Worm (Caenorhabditis elegans) whole organism, L4 larva: ENCODE results near the gene T12A7.10.

Source experiments
- T20F7.1 ChIP-seq: fragments of 200-800 bp; sonication (Bioruptor generic); optimal IDR thresholded peaks from 2 replicates; lab custom pipeline; 2018; ENCODE audit warnings: mild to moderate bottlenecking, missing genetic modification characterization, missing compliant biosample characterization
- aha-1 ChIP-seq: fragments of 150-350 bp; peaks from one replicate; lab custom pipeline; 2014; ENCODE audit warnings: missing biosample characterization, missing genetic modification characterization
- ceh-32 ChIP-seq: sonication (generic microtip); optimal IDR thresholded peaks from 2 replicates; lab custom pipeline; 2016; ENCODE audit warnings: mild to moderate bottlenecking, missing genetic modification characterization, missing compliant biosample characterization; ENCODE audit not compliant: poor library complexity
- ces-1 ChIP-seq: fragments of 150-350 bp; sonication (generic microtip); optimal IDR thresholded peaks from 4 replicates; lab custom pipeline; 2014; ENCODE audit warnings: missing biosample characterization, missing genetic modification reagents, missing genetic modification characterization
- ctbp-1 ChIP-seq: fragments of 200-800 bp; sonication (Bioruptor generic); IDR thresholded peaks from 2 replicates; pipeline ENCODE4 v1.3.6; 2022; ENCODE audit warnings: missing genetic modification reagents, missing genetic modification characterization, missing compliant biosample characterization
- daf-12 ChIP-seq: fragments of 150-350 bp; optimal IDR thresholded peaks from 2 replicates; lab custom pipeline; 2014; ENCODE audit warnings: missing biosample characterization, missing genetic modification reagents, missing genetic modification characterization
- dmd-6 ChIP-seq: fragments of 200-800 bp; sonication (Bioruptor generic); IDR thresholded peaks from 2 replicates; pipeline ENCODE4 v1.3.6; 2022; ENCODE audit warnings: missing genetic modification reagents, missing genetic modification characterization, missing compliant biosample characterization
- fkh-10 ChIP-seq: fragments of 150-350 bp; optimal IDR thresholded peaks from 2 replicates; lab custom pipeline; 2014; ENCODE audit warnings: missing biosample characterization, missing genetic modification reagents, missing genetic modification characterization
- hlh-11 ChIP-seq: fragments of 200-800 bp; sonication (Bioruptor generic); optimal IDR thresholded peaks from 2 replicates; lab custom pipeline; 2018; ENCODE audit warnings: mild to moderate bottlenecking, missing genetic modification characterization, missing compliant biosample characterization
- lin-1 ChIP-seq: fragments of 200-800 bp; sonication (Bioruptor generic); IDR thresholded peaks from 2 replicates; pipeline ENCODE4 v1.3.6; 2022; ENCODE audit warnings: missing genetic modification reagents, missing genetic modification characterization, missing compliant biosample characterization
- lin-38 ChIP-seq: fragments of 200-800 bp; sonication (Bioruptor generic); IDR thresholded peaks from 2 replicates; pipeline ENCODE4 v1.3.6; 2022; ENCODE audit warnings: missing genetic modification reagents, missing genetic modification characterization, missing compliant biosample characterization
- mdl-1 ChIP-seq, 2 experiments: fragments of 150-350 bp in 1 of 2; sonication (generic microtip) in 1 of 2; optimal IDR thresholded peaks; 2 replicates each; lab custom pipeline; 2014 to 2017; ENCODE audit warnings: missing biosample characterization in 2 of 2, missing genetic modification characterization in 2 of 2
- mes-2 ChIP-seq: sonication (generic microtip); optimal IDR thresholded peaks from 2 replicates; lab custom pipeline; 2016; ENCODE audit warnings: missing genotype, mild to moderate bottlenecking, missing genetic modification characterization, missing compliant biosample characterization; ENCODE audit not compliant: poor library complexity, severe bottlenecking
- mxl-3 ChIP-seq: fragments of 200-800 bp; sonication (Bioruptor generic); optimal IDR thresholded peaks from 2 replicates; lab custom pipeline; 2018; ENCODE audit warnings: mild to moderate bottlenecking, missing genetic modification characterization, missing compliant biosample characterization
- nhr-28 ChIP-seq: fragments of 150-350 bp; optimal IDR thresholded peaks from 2 replicates; lab custom pipeline; 2014; ENCODE audit warnings: missing biosample characterization, missing genetic modification characterization
- nhr-41 ChIP-seq: fragments of 200-800 bp; sonication (Bioruptor generic); IDR thresholded peaks from 2 replicates; pipeline ENCODE4 v1.3.6; 2022; ENCODE audit warnings: missing genetic modification reagents, missing genetic modification characterization, missing compliant biosample characterization
- nhr-76 ChIP-seq: fragments of 150-350 bp; optimal IDR thresholded peaks from 2 replicates; lab custom pipeline; 2014; ENCODE audit warnings: missing biosample characterization, missing genetic modification characterization
- pqm-1 ChIP-seq: sonication (generic microtip); optimal IDR thresholded peaks from 2 replicates; lab custom pipeline; 2017; ENCODE audit warnings: missing biosample characterization, missing genetic modification characterization
- saeg-2 ChIP-seq: fragments of 200-800 bp; sonication (Bioruptor generic); IDR thresholded peaks from 2 replicates; pipeline ENCODE4 v1.3.6; 2022; ENCODE audit warnings: missing genetic modification reagents, missing genetic modification characterization, missing compliant biosample characterization
- sdz-12 ChIP-seq: fragments of 200-800 bp; sonication (Bioruptor generic); optimal IDR thresholded peaks from 2 replicates; lab custom pipeline; 2018; ENCODE audit warnings: mild to moderate bottlenecking, missing genetic modification characterization, missing compliant biosample characterization
- set-16 ChIP-seq: fragments of 200-800 bp; sonication (Bioruptor generic); IDR thresholded peaks from 2 replicates; pipeline ENCODE4 v1.3.6; 2022; ENCODE audit warnings: missing genetic modification reagents, missing genetic modification characterization, missing compliant biosample characterization
- snpc-4 ChIP-seq: fragments of 150-350 bp; optimal IDR thresholded peaks from 2 replicates; lab custom pipeline; 2014; ENCODE audit warnings: missing biosample characterization, missing genetic modification characterization
- tra-1 ChIP-seq: fragments of 200-800 bp; sonication (Bioruptor generic); IDR thresholded peaks from 2 replicates; pipeline ENCODE4 v1.3.6; 2022; ENCODE audit warnings: missing genetic modification reagents, missing genetic modification characterization, missing compliant biosample characterization
- unc-130 ChIP-seq: sonication (generic microtip); optimal IDR thresholded peaks from 2 replicates; lab custom pipeline; 2016; ENCODE audit warnings: missing genetic modification reagents, missing genetic modification characterization, missing compliant biosample characterization
- unc-62 ChIP-seq, 3 experiments: fragments of 150-350 bp in 1 of 3; sonication (generic microtip); optimal IDR thresholded peaks in 2 of 3; peaks in 1 of 3; 1 replicate in 1 of 3; 2 replicates in 2 of 3; lab custom pipeline; 2014 to 2017; ENCODE audit warnings: missing biosample characterization in 3 of 3, missing genetic modification characterization in 3 of 3, missing genetic modification reagents in 3 of 3, missing genotype in 1 of 3
- zfp-2 ChIP-seq: sonication (generic microtip); optimal IDR thresholded peaks from 2 replicates; lab custom pipeline; 2016; ENCODE audit warnings: mild to moderate bottlenecking, missing genetic modification characterization, missing compliant biosample characterization
- zip-11 ChIP-seq: fragments of 200-800 bp; sonication (Bioruptor generic); IDR thresholded peaks from 2 replicates; pipeline ENCODE4 v1.3.6; 2022; ENCODE audit warnings: missing genetic modification characterization, missing compliant biosample characterization
- ztf-7 ChIP-seq: fragments of 150-350 bp; optimal IDR thresholded peaks from 2 replicates; lab custom pipeline; 2014; ENCODE audit warnings: missing biosample characterization, missing genetic modification characterization

T12A7.10 gene

DNA sequence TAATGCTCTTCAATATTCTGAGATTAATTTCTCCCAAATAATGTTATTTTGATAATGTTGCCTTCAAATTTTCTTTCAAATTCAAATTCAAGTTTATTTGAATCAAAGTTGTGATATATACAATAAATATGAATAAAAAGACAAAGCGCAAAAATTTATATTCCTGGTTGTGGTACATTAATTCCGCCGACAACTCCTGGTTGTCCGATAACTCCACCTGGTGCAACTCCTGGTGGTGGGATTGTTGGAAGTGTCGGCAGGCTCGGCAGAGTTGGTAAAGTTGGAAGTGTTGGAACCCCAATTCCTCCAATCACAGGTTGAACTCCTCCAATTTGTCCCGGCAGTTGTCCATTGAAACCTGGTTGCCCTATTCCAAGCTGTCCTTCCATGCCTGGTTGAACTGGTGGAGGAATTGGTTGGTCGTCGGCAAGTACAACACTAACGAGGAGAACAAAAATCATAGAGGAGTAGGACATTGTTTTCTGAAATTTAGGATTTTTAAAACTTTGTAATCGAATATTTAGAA lies 16.7 kb downstream of the T12A7.10 start, which contains the start of gene K01A6.7:
K01A6.7 (minus strand) TSS at position 476 of the 526 bp plus-strand sequence.
- no peak for TF ChIP-seq nhr-41 (GFP tag; lab: Robert Waterston, UW)
- TF ChIP-seq aha-1 (tag; lab: Kevin White, UChicago): peak; percentile 95
- no peak for TF ChIP-seq tra-1 (GFP tag; lab: Robert Waterston, UW)
- TF ChIP-seq, all 104 proteins: peak for 1

DNA sequence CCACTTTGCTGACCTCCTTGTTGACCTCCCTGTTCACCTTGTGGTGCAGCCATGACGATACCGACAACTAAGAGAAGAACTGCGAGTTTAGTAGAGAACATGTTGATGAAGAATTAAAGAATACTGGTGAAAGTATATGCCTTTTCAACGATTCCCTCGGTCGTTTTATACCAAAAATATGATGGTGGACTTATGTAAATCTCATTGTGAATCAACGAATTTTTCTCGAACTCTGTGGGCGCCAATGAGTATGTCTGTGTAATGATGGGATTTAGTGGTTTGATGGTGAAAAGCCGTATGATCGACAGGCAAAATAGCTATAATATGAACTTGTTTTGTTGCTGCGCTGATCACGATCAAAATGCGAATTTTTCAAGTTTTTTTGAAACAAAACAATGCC lies 17.6 kb downstream of the T12A7.10 start, which contains the start of gene K01A6.8:
K01A6.8 (minus strand) TSS at position 101 of the 400 bp plus-strand sequence.
- TF ChIP-seq ctbp-1 (GFP tag; lab: Robert Waterston, UW): no peak
- TF ChIP-seq lin-38 (GFP tag; lab: Robert Waterston, UW): no peak
- TF ChIP-seq zfp-2 (tag; lab: Kevin White, UChicago): no peak
- TF ChIP-seq daf-12 (tag; lab: Kevin White, UChicago): no peak
- no peak for TF ChIP-seq ztf-7 (tag; lab: Kevin White, UChicago)
- TF ChIP-seq lin-1 (GFP tag; lab: Robert Waterston, UW): no peak
- TF ChIP-seq sdz-12 (GFP tag; lab: Kevin White, UChicago): no peak
- TF ChIP-seq unc-130 (GFP tag; lab: Kevin White, UChicago): no peak
- no peak for TF ChIP-seq set-16

DNA sequence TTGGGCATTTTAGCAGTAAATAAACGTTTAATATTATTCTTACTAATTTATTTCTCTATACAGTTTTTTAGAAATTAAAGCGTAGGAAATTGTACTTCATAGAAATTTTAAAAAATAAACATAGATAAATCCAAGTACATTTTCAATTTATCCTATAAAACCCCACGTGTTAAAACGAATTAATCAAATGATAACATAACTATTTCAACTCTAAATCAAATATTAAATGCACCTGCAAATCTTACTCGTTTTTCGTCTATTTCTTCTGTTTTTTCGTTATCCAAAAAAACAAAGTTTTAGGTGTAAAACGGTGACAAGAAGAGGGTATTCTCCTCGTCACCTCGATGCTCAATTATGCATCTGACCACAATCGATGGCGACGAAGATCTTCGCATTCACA lies 19.9 kb downstream of the T12A7.10 start, which contains the start of gene K01A6.6:
K01A6.6 (plus strand) TSS at position 301 of the 400 bp plus-strand sequence.
- TF ChIP-seq nhr-76 (tag; lab: Kevin White, UChicago) (no peak), aha-1 (tag; lab: Kevin White, UChicago) (peak; percentile 22)

DNA sequence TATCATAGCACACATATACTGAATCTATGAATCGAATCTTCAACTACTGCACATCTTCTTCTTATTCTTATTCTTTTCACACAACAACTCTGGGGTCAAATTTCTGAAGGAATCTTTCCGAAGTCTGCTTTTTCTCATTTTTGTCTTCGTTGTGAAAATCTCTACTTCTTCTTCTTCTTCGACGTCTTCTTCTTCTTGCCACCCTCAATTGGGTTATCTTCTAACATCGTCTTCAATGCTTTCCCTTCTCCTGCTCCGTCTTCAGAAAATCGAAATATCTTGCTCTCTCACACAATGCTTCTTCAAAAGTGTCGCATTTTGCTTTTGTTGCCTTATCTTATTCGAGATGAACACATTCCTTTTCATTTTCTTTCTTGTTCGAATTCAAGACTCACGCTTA lies 31.6 kb downstream of the T12A7.10 start:
- TF ChIP-seq zip-11 (GFP tag; lab: Robert Waterston, UW): no peak
- peak; percentile 44 for TF ChIP-seq fkh-10 (GFP tag; lab: Kevin White, UChicago)
- no peak for TF ChIP-seq T20F7.1 (GFP tag; lab: Kevin White, UChicago)
- no peak for TF ChIP-seq ceh-32 (tag; lab: Kevin White, UChicago)
- TF ChIP-seq tra-1 (GFP tag; lab: Robert Waterston, UW): no peak
- no peak for TF ChIP-seq set-16
- no peak for TF ChIP-seq pqm-1 (tag; lab: Kevin White, UChicago)
- TF ChIP-seq ces-1 (GFP tag; lab: Kevin White, UChicago): peak; percentile 4
- TF ChIP-seq, all 104 proteins: peak for 2

DNA sequence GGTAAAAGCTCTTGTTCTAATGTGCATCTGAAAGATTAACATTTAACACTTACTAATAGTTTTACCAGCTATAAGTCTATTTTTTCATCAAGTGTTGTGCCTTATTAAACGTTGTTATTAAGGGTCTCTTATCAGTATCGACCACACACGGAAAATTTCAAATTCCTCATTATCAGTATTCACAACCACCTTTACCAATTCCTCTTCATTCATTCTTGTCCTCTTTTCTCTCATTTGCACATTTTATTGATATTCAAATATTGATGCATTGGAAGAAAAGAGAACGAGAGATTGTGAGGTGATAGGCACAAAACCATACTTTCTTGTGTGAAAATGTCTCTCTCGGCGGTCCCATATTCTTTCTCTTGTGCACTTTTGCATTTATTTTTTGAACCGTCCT lies 33.0 kb downstream of the T12A7.10 start:
- TF ChIP-seq mdl-1 (tag; optimal IDR thresholded peaks at IDR 0.05; lab: Kevin White, UChicago): no peak
- TF ChIP-seq hlh-11 (tag; lab: Kevin White, UChicago): peak; percentile 33
- TF ChIP-seq unc-62 (GFP tag; optimal IDR thresholded peaks at IDR 0.05 in 1 of 2; lab: Kevin White, UChicago): peak in 1 of 2 experiments; percentile 51
- TF ChIP-seq unc-62 (tag; optimal IDR thresholded peaks at IDR 0.05; lab: Kevin White, UChicago): no peak
- no peak for TF ChIP-seq zip-11 (GFP tag; lab: Robert Waterston, UW)
- peak; percentile 90 for TF ChIP-seq pqm-1 (tag; lab: Kevin White, UChicago)
- no peak for TF ChIP-seq mxl-3 (GFP tag; lab: Kevin White, UChicago)
- peak; percentile 58 for TF ChIP-seq nhr-28
- no peak for TF ChIP-seq dmd-6
- TF ChIP-seq zfp-2 (tag; lab: Kevin White, UChicago): no peak
- no peak for TF ChIP-seq snpc-4
- TF ChIP-seq saeg-2 (GFP tag; lab: Robert Waterston, UW): no peak
- TF ChIP-seq, all 104 proteins: peak for 4

DNA sequence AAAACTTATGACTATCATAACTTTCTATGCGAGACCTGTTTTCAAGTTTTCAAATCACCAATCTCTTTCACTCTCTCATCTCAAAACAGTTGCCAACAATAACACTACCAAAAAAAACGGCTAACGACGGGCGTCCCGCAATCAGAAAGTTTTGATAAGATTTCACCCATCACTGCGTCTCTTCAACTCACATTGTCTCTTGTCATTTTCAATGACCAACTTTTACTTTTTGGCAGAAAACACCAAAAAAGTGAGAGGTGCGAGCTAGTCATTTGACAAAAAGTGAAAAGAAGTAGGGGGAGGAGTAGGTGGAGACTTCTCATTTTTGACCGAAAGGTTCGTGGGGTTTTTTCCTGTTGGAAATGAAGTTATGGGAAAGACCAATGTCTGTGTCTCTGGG lies 36.2 kb downstream of the T12A7.10 start:
- TF ChIP-seq unc-62 (GFP tag; optimal IDR thresholded peaks at IDR 0.05 in 1 of 2; lab: Kevin White, UChicago) (peak in 1 of 2 experiments; percentile 51), unc-62 (tag; optimal IDR thresholded peaks at IDR 0.05; lab: Kevin White, UChicago) (no peak), mes-2 (tag; lab: Kevin White, UChicago) (no peak), dmd-6 (0 out of 2 replicates have a peak, but pooled peaks have one; percentile 10)
